Fruit fly (Drosophila melanogaster) whole organism: ENCODE results near the gene CG32573.

Experiments used
- CG8478 ChIP-seq: fragments of >200 bp; optimal IDR thresholded peaks from 2 replicates; lab custom pipeline; 2018; ENCODE audit warnings: inconsistent platforms
- Dll ChIP-seq: fragments of >200 bp; optimal IDR thresholded peaks from 2 replicates; lab custom pipeline; 2017
- EcR ChIP-seq, 2 experiments: fragments of >200 bp; optimal IDR thresholded peaks; 2 replicates each; lab custom pipeline; 2017; ENCODE audit warnings: missing biosample characterization in 2 of 2, missing genetic modification characterization in 2 of 2, missing genetic modification reagents in 2 of 2
- pan ChIP-seq: fragments of >200 bp; optimal IDR thresholded peaks from 2 replicates; lab custom pipeline; 2017
- psq ChIP-seq: fragments of >200 bp; optimal IDR thresholded peaks from 2 replicates; lab custom pipeline; 2017
- usp ChIP-seq: fragments of >200 bp; optimal IDR thresholded peaks from 2 replicates; lab custom pipeline; 2017; ENCODE audit warnings: missing biosample characterization, missing genetic modification characterization, mixed read lengths

CG32573 gene

DNA sequence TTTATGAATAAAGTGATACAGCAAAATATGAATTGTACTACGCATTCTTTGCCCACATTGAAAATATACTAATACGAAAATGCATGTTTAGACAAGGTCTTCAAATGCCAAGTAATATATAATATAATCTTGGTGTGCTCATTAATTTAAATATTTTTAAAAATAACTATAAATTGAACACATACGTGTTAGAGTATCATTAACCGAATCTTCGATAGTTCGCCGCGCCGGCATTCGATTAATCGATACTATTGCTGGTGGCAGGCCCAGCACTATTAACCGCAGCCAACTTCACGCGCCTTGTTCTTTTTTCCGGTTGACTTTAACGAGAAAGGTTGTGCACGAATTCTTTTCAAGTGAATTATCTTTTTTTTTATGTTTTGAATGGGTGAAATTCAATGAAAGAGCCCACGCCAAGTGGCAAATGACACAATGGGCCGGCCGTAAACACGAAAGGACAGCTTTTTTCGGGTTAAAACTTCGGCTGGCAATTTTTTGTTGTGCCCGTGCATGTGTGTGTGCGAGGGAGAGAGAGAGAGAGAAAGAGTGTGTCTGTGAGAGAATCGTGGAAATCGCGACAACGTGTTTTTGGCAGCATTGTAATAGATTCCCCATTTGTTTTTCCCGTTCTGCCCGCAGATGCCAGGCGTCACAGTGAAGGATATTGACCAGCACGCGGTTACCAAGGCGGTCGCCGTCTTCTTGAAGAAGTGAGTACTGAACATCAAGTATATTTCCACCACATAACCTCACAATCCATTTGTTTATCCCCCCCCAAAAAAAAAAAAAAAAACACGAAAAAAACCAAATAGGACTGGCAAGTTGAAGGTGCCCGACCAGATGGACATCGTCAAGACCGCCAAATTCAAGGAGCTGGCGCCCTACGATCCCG, 13.3 kb upstream of the CG32573 start, which contains the start of gene RpS19a:
TSS of gene RpS19a (plus strand) at position 301 of the 892 bp plus-strand sequence.
- TF ChIP-seq psq (lab: Kevin White, UChicago), result no peak
- no peak for TF ChIP-seq usp (GFP tag; lab: Kevin White, UChicago)
- TF ChIP-seq Dll (lab: Kevin White, UChicago), result no peak
- TF ChIP-seq pan (lab: Kevin White, UChicago), result no peak

DNA sequence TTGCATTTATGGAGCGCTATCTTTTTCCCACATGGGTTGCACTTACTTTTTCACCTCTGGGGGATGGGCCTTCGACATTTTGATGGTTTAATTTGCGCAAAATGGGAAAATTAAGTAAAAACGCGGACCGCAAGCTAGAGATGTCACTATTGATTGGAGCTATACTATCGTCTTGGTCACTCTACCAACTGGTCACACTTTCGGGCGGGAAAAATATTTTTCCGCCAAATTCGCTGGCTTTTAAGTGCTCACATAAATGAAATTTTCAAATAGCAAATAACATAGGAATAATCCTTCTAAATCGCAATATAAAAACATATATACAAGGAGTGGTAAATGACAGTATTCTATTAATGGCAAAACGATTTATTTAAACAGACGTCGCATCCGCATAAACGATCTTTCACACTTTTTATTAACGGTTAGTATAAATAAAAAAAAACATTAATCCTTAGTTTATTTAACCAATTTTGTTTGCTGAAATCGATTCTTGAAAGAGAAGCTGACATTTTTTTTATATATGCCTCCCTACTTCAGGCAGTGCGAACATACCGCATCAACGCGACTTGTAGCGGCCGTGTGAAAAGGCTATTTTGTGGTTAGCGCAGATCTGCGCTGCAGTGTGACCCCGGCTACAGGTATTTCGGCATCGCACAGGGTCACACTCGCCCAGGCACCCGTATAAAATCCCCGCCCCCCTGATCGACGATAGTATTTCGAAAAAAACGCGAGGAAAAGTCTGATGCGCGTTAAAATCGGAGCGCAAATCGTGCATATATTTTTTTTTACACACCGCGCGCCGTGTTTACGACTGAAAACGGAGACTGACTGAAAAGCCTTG, 10.7 kb upstream of the CG32573 start, which contains the start of the genes SNRPG and mthl1:
TSS of gene SNRPG (minus strand) at position 160 of the 841 bp plus-strand sequence.
TSS of gene mthl1 (plus strand) at position 709 of the 841 bp plus-strand sequence.
- TF ChIP-seq Dll (lab: Kevin White, UChicago) (no peak), psq (lab: Kevin White, UChicago) (no peak), CG8478 (lab: Kevin White, UChicago) (no peak), pan (lab: Kevin White, UChicago) (no peak), EcR (GFP tag; optimal IDR thresholded peaks at IDR 0.05; lab: Kevin White, UChicago) (no peak), usp (GFP tag; lab: Kevin White, UChicago) (no peak)

dm6 chrX:16641101-16641420, 10.1 kb upstream of the CG32573 start:
- no peak for TF ChIP-seq EcR (GFP tag; optimal IDR thresholded peaks at IDR 0.05; lab: Kevin White, UChicago)
- no peak for TF ChIP-seq CG8478 (lab: Kevin White, UChicago)
- no peak for TF ChIP-seq Dll (lab: Kevin White, UChicago)
- TF ChIP-seq usp (GFP tag; lab: Kevin White, UChicago), result no peak
- TF ChIP-seq pan (lab: Kevin White, UChicago), result no peak
- no peak for TF ChIP-seq psq (lab: Kevin White, UChicago)

DNA sequence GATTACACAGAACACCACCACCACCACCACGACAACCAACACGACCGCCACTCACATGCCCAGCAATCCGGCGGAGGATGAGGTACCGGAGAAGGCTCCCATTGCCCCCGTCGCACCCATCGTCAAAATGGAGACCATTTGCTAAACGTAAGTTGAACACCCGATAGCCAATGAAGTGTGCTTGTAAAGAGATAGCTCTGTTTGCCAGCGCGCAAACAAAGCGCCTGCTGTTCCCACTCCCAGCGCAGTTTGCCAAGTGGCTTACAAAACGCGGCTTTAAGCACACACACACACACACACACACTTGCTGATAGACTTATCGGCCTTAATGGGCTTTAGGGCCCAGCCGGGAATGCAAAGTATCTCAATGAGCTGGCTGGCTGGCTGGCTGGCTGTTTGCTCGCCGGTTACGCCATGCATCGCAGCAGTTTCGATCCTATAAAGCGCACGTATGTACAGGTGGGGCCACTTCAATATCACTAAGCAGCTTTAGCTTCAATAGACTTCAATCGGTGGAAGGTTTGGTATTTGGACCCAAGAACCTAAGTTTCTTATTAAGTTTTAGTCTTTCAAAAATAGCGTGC, 7.7 kb upstream of the CG32573 start:
- TF ChIP-seq CG8478 (lab: Kevin White, UChicago), result no peak
- no peak for TF ChIP-seq EcR (GFP tag; optimal IDR thresholded peaks at IDR 0.05; lab: Kevin White, UChicago)
- no peak for TF ChIP-seq psq (lab: Kevin White, UChicago)

DNA sequence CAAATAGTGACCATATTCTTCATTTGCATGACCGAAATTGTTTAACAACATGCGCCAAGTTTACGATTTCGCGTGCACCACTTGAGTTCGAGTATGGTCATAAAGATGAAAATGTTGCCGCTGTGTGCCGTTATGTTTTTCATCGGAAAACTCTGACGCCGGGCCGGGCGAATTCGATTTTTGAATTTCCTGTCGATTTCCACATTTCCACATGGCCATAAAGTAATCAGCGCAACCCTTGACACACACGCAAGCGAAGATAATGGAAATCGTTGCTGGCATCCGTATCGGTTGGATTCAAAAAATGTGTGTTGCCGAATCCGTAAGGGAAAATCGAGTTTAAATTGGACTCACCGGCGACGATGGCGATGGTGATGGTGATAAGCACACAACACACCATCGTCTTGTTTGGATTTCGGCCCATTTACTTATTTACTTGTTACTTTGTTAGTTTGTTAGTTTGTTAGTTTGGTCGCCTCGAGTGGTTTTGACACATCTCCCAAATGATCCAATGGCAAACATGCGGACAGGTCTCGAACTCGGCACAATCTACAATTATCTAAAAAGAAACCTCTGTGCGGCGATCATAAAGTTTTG, 6.5 kb upstream of the CG32573 start:
- TF ChIP-seq pan (lab: Kevin White, UChicago) (no peak), Dll (lab: Kevin White, UChicago) (no peak), CG8478 (lab: Kevin White, UChicago) (no peak), psq (lab: Kevin White, UChicago) (no peak), EcR (GFP tag; optimal IDR thresholded peaks at IDR 0.05; lab: Kevin White, UChicago) (no peak), usp (GFP tag; lab: Kevin White, UChicago) (no peak)

dm6 chrX:16645472-16645871, 5.7 kb upstream of the CG32573 start:
- no peak for TF ChIP-seq Dll (lab: Kevin White, UChicago)
- no peak for TF ChIP-seq usp (GFP tag; lab: Kevin White, UChicago)
- no peak for TF ChIP-seq pan (lab: Kevin White, UChicago)
- TF ChIP-seq EcR (GFP tag; optimal IDR thresholded peaks at IDR 0.05; lab: Kevin White, UChicago), result no peak
- TF ChIP-seq psq (lab: Kevin White, UChicago), result no peak
- TF ChIP-seq CG8478 (lab: Kevin White, UChicago), result no peak

DNA sequence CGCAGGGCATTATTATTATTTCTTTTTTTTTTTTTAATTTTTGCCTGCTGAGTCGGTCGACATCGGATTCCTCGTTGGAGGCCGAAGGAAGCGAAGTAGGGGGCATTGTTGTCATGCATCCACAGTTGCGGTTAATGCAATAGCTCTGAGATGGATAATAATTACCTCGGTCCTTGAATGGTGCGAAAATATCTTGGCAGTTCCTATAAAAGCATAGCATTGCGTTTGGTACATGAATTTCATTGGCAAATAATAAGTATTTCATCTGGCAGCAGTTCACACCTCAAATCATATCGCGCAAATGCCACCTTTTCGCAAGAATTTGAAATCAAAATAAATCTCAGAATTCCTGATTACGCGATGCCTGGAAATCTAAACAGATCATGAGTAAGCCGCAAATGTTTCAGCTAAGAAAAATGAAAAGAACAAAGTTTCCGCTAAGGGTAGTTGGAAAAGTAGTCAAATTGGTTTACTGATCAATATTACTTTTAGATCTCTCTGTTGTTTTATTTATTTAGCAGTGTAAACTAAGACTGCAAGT, 4.0 kb upstream of the CG32573 start:
- TF ChIP-seq pan (lab: Kevin White, UChicago), result no peak
- TF ChIP-seq CG8478 (lab: Kevin White, UChicago), result no peak
- TF ChIP-seq Dll (lab: Kevin White, UChicago), result no peak
- no peak for TF ChIP-seq EcR (GFP tag; optimal IDR thresholded peaks at IDR 0.05; lab: Kevin White, UChicago)
- no peak for TF ChIP-seq usp (GFP tag; lab: Kevin White, UChicago)
- TF ChIP-seq psq (lab: Kevin White, UChicago), result no peak

- TF ChIP-seq EcR (GFP tag; optimal IDR thresholded peaks at IDR 0.05; lab: Kevin White, UChicago) (no peak), CG8478 (lab: Kevin White, UChicago) (no peak), Dll (lab: Kevin White, UChicago) (no peak), pan (lab: Kevin White, UChicago) (no peak), psq (lab: Kevin White, UChicago) (no peak), usp (GFP tag; lab: Kevin White, UChicago) (no peak)
Measured at dm6 chrX:16647737-16648434, 3.3 kb upstream of the CG32573 start.

DNA sequence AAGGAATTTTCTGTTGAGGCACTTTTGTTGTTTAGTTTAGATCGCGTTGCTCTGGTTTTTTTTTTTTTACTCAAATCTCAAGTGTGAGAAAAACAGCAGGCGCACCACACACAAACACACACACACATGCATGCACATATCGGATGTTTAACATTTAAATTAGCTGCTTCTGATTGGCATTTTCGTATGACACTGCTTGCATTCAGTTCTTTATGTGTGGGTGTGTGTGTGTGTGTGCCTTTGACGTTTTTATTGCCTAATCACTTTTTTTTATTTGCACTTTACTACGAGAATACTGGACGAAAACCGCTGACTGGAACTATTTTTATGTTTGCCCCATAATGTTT, 2.8 kb upstream of the CG32573 start:
- TF ChIP-seq Dll (lab: Kevin White, UChicago) (no peak), pan (lab: Kevin White, UChicago) (no peak)
